Worm (Caenorhabditis elegans): ENCODE measurements around the gene clec-222.

DNA sequence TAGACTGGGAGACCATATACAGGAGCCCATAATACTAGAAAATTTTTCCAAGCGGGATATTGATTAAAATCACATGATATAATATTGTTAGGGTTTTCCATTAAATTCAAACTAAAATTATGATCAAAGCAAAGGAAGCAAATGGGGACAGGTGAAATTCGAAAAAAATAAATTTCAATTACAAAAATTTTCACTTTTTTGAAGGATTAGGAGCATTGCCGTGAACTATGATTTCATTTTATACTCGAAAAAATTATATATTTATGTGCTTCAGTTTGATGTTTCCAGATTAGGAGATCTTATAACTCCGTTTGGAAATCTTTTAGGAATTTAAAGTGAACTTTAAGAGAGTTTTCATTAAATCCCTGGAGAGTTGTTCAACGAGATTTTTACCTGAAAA lies 10.5 kb upstream of the clec-222 start, which contains the start of gene F07B10.7:
- no peak for TF ChIP-seq lin-39 (tag; optimal IDR thresholded peaks at IDR 0.05)
- TF ChIP-seq fkh-4 (tag; optimal IDR thresholded peaks at IDR 0.05; ENCODE audit: borderline replicate concordance): no peak
- TF ChIP-seq skn-1 (tag; optimal IDR thresholded peaks at IDR 0.05): no peak
- no peak for TF ChIP-seq ets-5 (GFP tag; IDR thresholded peaks at IDR 0.05)
- no peak for TF ChIP-seq unc-130 (tag; optimal IDR thresholded peaks at IDR 0.05)
- TF ChIP-seq blmp-1 (tag; optimal IDR thresholded peaks at IDR 0.05): no peak
- TF ChIP-seq nhr-28 (tag; optimal IDR thresholded peaks at IDR 0.05): no peak
- TF ChIP-seq tbx-2 (tag; optimal IDR thresholded peaks at IDR 0.05): no peak
- TF ChIP-seq ceh-90 (tag; optimal IDR thresholded peaks at IDR 0.05): no peak
- no peak for TF ChIP-seq lin-35 (GFP tag; optimal IDR thresholded peaks at IDR 0.05)
- no peak for TF ChIP-seq lin-13 (GFP tag; optimal IDR thresholded peaks at IDR 0.05)

Data from whole organism, L1 larva.